Worm (Caenorhabditis elegans) whole organism, young adult: ENCODE results near the gene str-85.

Experiments used
- C06A6.2 ChIP-seq: fragments of 200-800 bp; sonication (Bioruptor generic); conservative IDR thresholded peaks from 2 replicates; pipeline ENCODE4 v1.3.6; 2022; ENCODE audit warnings: missing genetic modification characterization, missing compliant biosample characterization
- ceh-58 ChIP-seq: fragments of 200-800 bp; sonication (Bioruptor generic); IDR thresholded peaks from 2 replicates; pipeline ENCODE4 v1.3.6; 2022; ENCODE audit warnings: missing genetic modification characterization, missing compliant biosample characterization
- hsf-1 ChIP-seq: fragments of 200-800 bp; sonication (Bioruptor generic); IDR thresholded peaks from 2 replicates; pipeline ENCODE4 v1.3.6; 2022; ENCODE audit warnings: missing genetic modification reagents, missing genetic modification characterization, missing compliant biosample characterization
- nhr-90 ChIP-seq: sonication (generic microtip); optimal IDR thresholded peaks from 2 replicates; lab custom pipeline; 2016; ENCODE audit warnings: missing genotype, mild to moderate bottlenecking, missing genetic modification characterization, missing compliant biosample characterization
- snpc-4 ChIP-seq, 5 experiments: fragments of 150-350 bp in 1 of 5; sonication (generic microtip) in 4 of 5; optimal IDR thresholded peaks; 2 replicates each; lab custom pipeline; 2014 to 2018; ENCODE audit warnings: missing genetic modification characterization in 5 of 5, missing biosample characterization in 3 of 5, antibody characterized with exemption in 2 of 5, mild to moderate bottlenecking in 2 of 5, missing compliant biosample characterization in 2 of 5, missing genotype in 2 of 5, moderate library complexity in 2 of 5, missing genetic modification reagents in 1 of 5
- unc-130 ChIP-seq: sonication (generic microtip); optimal IDR thresholded peaks from 2 replicates; lab custom pipeline; 2016; ENCODE audit warnings: missing genetic modification reagents, missing genetic modification characterization, missing compliant biosample characterization
- ztf-28 ChIP-seq: fragments of 200-800 bp; sonication (Bioruptor generic); IDR thresholded peaks from 2 replicates; pipeline ENCODE4 v1.3.6; 2022; ENCODE audit warnings: missing genetic modification reagents, missing genetic modification characterization, missing compliant biosample characterization

ce11 chrV:8991679-8992078 is 6.0 kb upstream of the str-85 start, which contains the start of gene F59E11.6:
- no peak for TF ChIP-seq ceh-58 (GFP tag; lab: Robert Waterston, UW)
- no peak for TF ChIP-seq snpc-4 (GFP tag; optimal IDR thresholded peaks at IDR 0.05; lab: Kevin White, UChicago)
- TF ChIP-seq snpc-4 (tag; optimal IDR thresholded peaks at IDR 0.05; lab: Kevin White, UChicago), result no peak
- TF ChIP-seq unc-130, result no peak
- TF ChIP-seq hsf-1 (GFP tag; lab: Robert Waterston, UW), result no peak
- TF ChIP-seq nhr-90 (tag; lab: Kevin White, UChicago), result no peak
- no peak for TF ChIP-seq C06A6.2
- TF ChIP-seq ztf-28 (GFP tag; lab: Robert Waterston, UW), result no peak
